Worm (Caenorhabditis elegans): ENCODE data around the gene C06B8.7.

Gene C06B8.7

ce11 chrV:15478597-15478996 is 19.9 kb upstream of the C06B8.7 start, which contains the start of gene C06B8.2:
TSS of gene C06B8.2 (minus strand) at chrV:15478749.
- no peak for TF ChIP-seq T20F7.1 (GFP tag; optimal IDR thresholded peaks at IDR 0.05)
- TF ChIP-seq vab-7 (GFP tag; IDR thresholded peaks at IDR 0.05), result no peak
- TF ChIP-seq pqm-1 (tag; optimal IDR thresholded peaks at IDR 0.05), result peak; percentile 45
- TF ChIP-seq nhr-41 (GFP tag; IDR thresholded peaks at IDR 0.05), result no peak
- TF ChIP-seq hlh-11 (tag; optimal IDR thresholded peaks at IDR 0.05), result no peak
- TF ChIP-seq ztf-11 (tag; optimal IDR thresholded peaks at IDR 0.05), result no peak
- no peak for TF ChIP-seq lin-15B (tag; optimal IDR thresholded peaks at IDR 0.05)
- no peak for TF ChIP-seq zag-1 (tag; optimal IDR thresholded peaks at IDR 0.05)
- no peak for TF ChIP-seq egl-43 (GFP tag; IDR thresholded peaks at IDR 0.05)
- TF ChIP-seq tag-97 (GFP tag; IDR thresholded peaks at IDR 0.05), result no peak
- no peak for TF ChIP-seq Y75B8A.6 (GFP tag; IDR thresholded peaks at IDR 0.05)
- TF ChIP-seq nhr-28 (tag; optimal IDR thresholded peaks at IDR 0.05), result peak; percentile 88
- TF ChIP-seq hlh-30 (tag; optimal IDR thresholded peaks at IDR 0.05; ENCODE audit: insufficient read depth), result no peak
- no peak for TF ChIP-seq mep-1 (tag; optimal IDR thresholded peaks at IDR 0.05)

- no peak for TF ChIP-seq R02D3.7 (tag; optimal IDR thresholded peaks at IDR 0.05)
- TF ChIP-seq pha-4 (GFP tag; IDR thresholded peaks at IDR 0.05), result no peak
- TF ChIP-seq pha-4 (tag; optimal IDR thresholded peaks at IDR 0.05), result no peak
- TF ChIP-seq zip-11 (GFP tag; IDR thresholded peaks at IDR 0.05), result no peak
- no peak for TF ChIP-seq dve-1 (tag; optimal IDR thresholded peaks at IDR 0.05; ENCODE audit: insufficient read depth)
- TF ChIP-seq D1046.2 (GFP tag; IDR thresholded peaks at IDR 0.05), result no peak
- no peak for TF ChIP-seq dmd-8 (GFP tag; IDR thresholded peaks at IDR 0.05)
- TF ChIP-seq tag-97 (GFP tag; IDR thresholded peaks at IDR 0.05), result no peak
- no peak for TF ChIP-seq zag-1 (tag; optimal IDR thresholded peaks at IDR 0.05)
- no peak for TF ChIP-seq Y105C5A.15 (GFP tag; IDR thresholded peaks at IDR 0.05)
- no peak for TF ChIP-seq ztf-7 (tag; optimal IDR thresholded peaks at IDR 0.05)
- no peak for TF ChIP-seq daf-8 (GFP tag; IDR thresholded peaks at IDR 0.05)
- no peak for TF ChIP-seq snpc-4 (tag; optimal IDR thresholded peaks at IDR 0.05)
- TF ChIP-seq daf-16 (GFP tag; optimal IDR thresholded peaks at IDR 0.05), result no peak
- TF ChIP-seq daf-16 (tag; optimal IDR thresholded peaks at IDR 0.05), result peak; percentile 90
- no peak for TF ChIP-seq T20F7.1 (GFP tag; optimal IDR thresholded peaks at IDR 0.05)
- no peak for TF ChIP-seq nhr-11 (tag; optimal IDR thresholded peaks at IDR 0.05)
- no peak for TF ChIP-seq nhr-42 (GFP tag; IDR thresholded peaks at IDR 0.05)
- no peak for TF ChIP-seq zfp-2 (tag; optimal IDR thresholded peaks at IDR 0.05)
- TF ChIP-seq aha-1 (tag), result no peak
- no peak for TF ChIP-seq mep-1 (tag; optimal IDR thresholded peaks at IDR 0.05)
- TF ChIP-seq spr-3 (GFP tag; optimal IDR thresholded peaks at IDR 0.05), result no peak
- peak; percentile 11 for TF ChIP-seq mes-2 (tag; optimal IDR thresholded peaks at IDR 0.05; ENCODE audit: poor library complexity, severe bottlenecking)
- TF ChIP-seq pqm-1 (tag; optimal IDR thresholded peaks at IDR 0.05), result peak; percentile 34
- no peak for TF ChIP-seq madf-9 (GFP tag; conservative IDR thresholded peaks at IDR 0.05)
- no peak for TF ChIP-seq egl-43 (GFP tag; IDR thresholded peaks at IDR 0.05)
- TF ChIP-seq ceh-20 (GFP tag; IDR thresholded peaks at IDR 0.05), result no peak
- peak; percentile 32 for TF ChIP-seq dmd-6 (GFP tag; IDR thresholded peaks at IDR 0.05)
- no peak for TF ChIP-seq skn-1 (tag; optimal IDR thresholded peaks at IDR 0.05)
- TF ChIP-seq F49E8.2 (tag; optimal IDR thresholded peaks at IDR 0.05; ENCODE audit: borderline replicate concordance), result no peak
- TF ChIP-seq jun-1 (tag; optimal IDR thresholded peaks at IDR 0.05), result no peak
- TF ChIP-seq fos-1 (tag; optimal IDR thresholded peaks at IDR 0.05), result no peak
Measured at ce11 chrV:15479107-15479506, 19.4 kb upstream of the C06B8.7 start.

- TF ChIP-seq mes-2 (tag; optimal IDR thresholded peaks at IDR 0.05; ENCODE audit: poor library complexity, severe bottlenecking) (peak; percentile 49), nhr-77 (tag; optimal IDR thresholded peaks at IDR 0.05) (no peak), arid-1 (GFP tag; conservative IDR thresholded peaks at IDR 0.05) (peak; percentile 56; the same call in 1 of the 2 replicates), nhr-10 (tag; optimal IDR thresholded peaks at IDR 0.05) (no peak), mdt-29 (GFP tag; IDR thresholded peaks at IDR 0.05) (no peak), cey-2 (tag; optimal IDR thresholded peaks at IDR 0.05; ENCODE audit: borderline replicate concordance, insufficient read depth) (no peak), dve-1 (tag; optimal IDR thresholded peaks at IDR 0.05; ENCODE audit: insufficient read depth) (peak; percentile 21), lin-1 (GFP tag; IDR thresholded peaks at IDR 0.05) (0 out of 2 replicates have a peak, but pooled peaks have one; percentile 32), dmd-8 (GFP tag; IDR thresholded peaks at IDR 0.05) (peak; percentile 73; the same call in 1 of the 2 replicates), zfp-2 (tag; optimal IDR thresholded peaks at IDR 0.05) (no peak), snpc-1.2 (GFP tag; IDR thresholded peaks at IDR 0.05) (0 out of 2 replicates have a peak, but pooled peaks have one; percentile 51), F26F4.8 (GFP tag; conservative IDR thresholded peaks at IDR 0.05) (0 out of 2 replicates have a peak, but pooled peaks have one; percentile 10), mxl-2 (GFP tag; conservative IDR thresholded peaks at IDR 0.05) (no peak), hlh-11 (tag; optimal IDR thresholded peaks at IDR 0.05) (peak; percentile 2), dpl-1 (GFP tag; optimal IDR thresholded peaks at IDR 0.05) (no peak)
Measured at ce11 chrV:15479825-15480224, 18.7 kb upstream of the C06B8.7 start.
